Fruit fly (Drosophila melanogaster) Kc167 (cell line): ENCODE results near the gene CG18814.

Source experiments
- Myc ChIP-seq: fragments of >200 bp; optimal IDR thresholded peaks from 2 replicates; lab custom pipeline; 2017; ENCODE audit warnings: missing external identifiers
- Sin3A ChIP-seq: fragments of >200 bp; optimal IDR thresholded peaks from 2 replicates; lab custom pipeline; 2018; ENCODE audit warnings: missing external identifiers
- h ChIP-seq: fragments of >200 bp; optimal IDR thresholded peaks from 3 replicates; lab custom pipeline; 2018; ENCODE audit warnings: missing external identifiers
- insv ChIP-seq: fragments of >200 bp; optimal IDR thresholded peaks from 3 replicates; lab custom pipeline; 2018; ENCODE audit warnings: missing external identifiers
- psq ChIP-seq: fragments of >200 bp; optimal IDR thresholded peaks from 2 replicates; lab custom pipeline; 2017; ENCODE audit warnings: missing external identifiers
- ttk ChIP-seq: sonication (Bioruptor generic); optimal IDR thresholded peaks from 2 replicates; lab custom pipeline; 2017; ENCODE audit warnings: missing external identifiers

- TF ChIP-seq psq (lab: Kevin White, UChicago) = no peak
- TF ChIP-seq Myc (lab: Kevin White, UChicago) = no peak
- no peak for TF ChIP-seq h (lab: Kevin White, UChicago)
- TF ChIP-seq insv (lab: Kevin White, UChicago) = no peak
- no peak for TF ChIP-seq ttk
- TF ChIP-seq Sin3A (lab: Kevin White, UChicago) = no peak
Measured at dm6 chr3L:16337739-16338138, 31.9 kb upstream of the CG18814 start.
